Worm (Caenorhabditis elegans) whole organism, late embryonic: Measurements from ENCODE around the gene K11H12.10.

Experiments used
- C08G9.2 ChIP-seq: sonication (generic microtip); optimal IDR thresholded peaks from 2 replicates; lab custom pipeline; 2016; ENCODE audit warnings: mild to moderate bottlenecking, missing genetic modification characterization, moderate library complexity, missing compliant biosample characterization
- C38D4.7 ChIP-seq: fragments of 200-800 bp; sonication (Bioruptor generic); optimal IDR thresholded peaks from 2 replicates; lab custom pipeline; 2018; ENCODE audit warnings: mild to moderate bottlenecking, missing genetic modification characterization, moderate library complexity, missing compliant biosample characterization
- F13H6.1 ChIP-seq: sonication (generic microtip); optimal IDR thresholded peaks from 2 replicates; lab custom pipeline; 2016; ENCODE audit warnings: missing genetic modification characterization, missing compliant biosample characterization
- K02D7.2 ChIP-seq: sonication (generic microtip); optimal IDR thresholded peaks from 2 replicates; lab custom pipeline; 2017; ENCODE audit warnings: mild to moderate bottlenecking, missing genetic modification characterization, missing compliant biosample characterization
- ceh-19 ChIP-seq: fragments of 200-800 bp; sonication (Bioruptor generic); optimal IDR thresholded peaks from 2 replicates; lab custom pipeline; 2018; ENCODE audit warnings: mild to moderate bottlenecking, missing genetic modification characterization, missing compliant biosample characterization
- ceh-2 ChIP-seq: sonication (generic microtip); optimal IDR thresholded peaks from 2 replicates; lab custom pipeline; 2016; ENCODE audit warnings: missing genotype, missing genetic modification characterization, missing compliant biosample characterization
- ceh-22 ChIP-seq: sonication (generic microtip); optimal IDR thresholded peaks from 2 replicates; lab custom pipeline; 2017; ENCODE audit warnings: missing biosample characterization, missing genetic modification characterization
- ceh-30 ChIP-seq: fragments of 150-350 bp; optimal IDR thresholded peaks from 2 replicates; lab custom pipeline; 2014; ENCODE audit warnings: missing biosample characterization, missing genetic modification characterization
- ceh-31 ChIP-seq: sonication (generic microtip); optimal IDR thresholded peaks from 2 replicates; lab custom pipeline; 2016; ENCODE audit warnings: missing genetic modification characterization, missing compliant biosample characterization
- ceh-34 ChIP-seq: sonication (generic microtip); optimal IDR thresholded peaks from 2 replicates; lab custom pipeline; 2016; ENCODE audit warnings: mild to moderate bottlenecking, missing genetic modification characterization, missing compliant biosample characterization
- ceh-45 ChIP-seq: fragments of 200-800 bp; sonication (Bioruptor generic); IDR thresholded peaks from 2 replicates; pipeline ENCODE4 v1.3.6; 2022; ENCODE audit warnings: missing genetic modification reagents, missing genetic modification characterization, missing compliant biosample characterization
- ceh-48 ChIP-seq: sonication (generic microtip); optimal IDR thresholded peaks from 2 replicates; lab custom pipeline; 2016; ENCODE audit warnings: missing genetic modification characterization, inconsistent platforms, missing compliant biosample characterization
- ceh-6 ChIP-seq: fragments of 200-800 bp; sonication (Bioruptor generic); optimal IDR thresholded peaks from 2 replicates; lab custom pipeline; 2018; ENCODE audit warnings: mild to moderate bottlenecking, missing genetic modification characterization, missing compliant biosample characterization
- dmd-4 ChIP-seq: sonication (generic microtip); optimal IDR thresholded peaks from 2 replicates; lab custom pipeline; 2016; ENCODE audit warnings: borderline replicate concordance, missing genetic modification characterization, missing compliant biosample characterization
- dve-1 ChIP-seq: sonication (generic microtip); optimal IDR thresholded peaks from 2 replicates; lab custom pipeline; 2017; ENCODE audit warnings: antibody characterized with exemption, mild to moderate bottlenecking, missing genetic modification characterization, missing compliant biosample characterization
- elt-4 ChIP-seq: sonication (generic microtip); optimal IDR thresholded peaks from 2 replicates; lab custom pipeline; 2016; ENCODE audit warnings: missing genetic modification characterization, missing compliant biosample characterization
- ets-4 ChIP-seq: sonication (generic microtip); optimal IDR thresholded peaks from 2 replicates; lab custom pipeline; 2016; ENCODE audit warnings: missing genetic modification characterization, missing compliant biosample characterization
- eyg-1 ChIP-seq: sonication (generic microtip); optimal IDR thresholded peaks from 2 replicates; lab custom pipeline; 2016; ENCODE audit warnings: missing genotype, missing genetic modification characterization, missing compliant biosample characterization
- fkh-6 ChIP-seq: sonication (generic microtip); optimal IDR thresholded peaks from 2 replicates; lab custom pipeline; 2016; ENCODE audit warnings: missing genetic modification characterization, missing compliant biosample characterization
- hlh-13 ChIP-seq: fragments of 200-800 bp; sonication (Bioruptor generic); optimal IDR thresholded peaks from 2 replicates; lab custom pipeline; 2018; ENCODE audit warnings: mild to moderate bottlenecking, missing genetic modification characterization, missing compliant biosample characterization
- madf-2 ChIP-seq: sonication (generic microtip); optimal IDR thresholded peaks from 2 replicates; lab custom pipeline; 2017; ENCODE audit warnings: missing genetic modification characterization, missing compliant biosample characterization
- mec-3 ChIP-seq: sonication (generic microtip); optimal IDR thresholded peaks from 2 replicates; lab custom pipeline; 2016; ENCODE audit warnings: borderline replicate concordance, missing genetic modification characterization, missing compliant biosample characterization
- nfya-1 ChIP-seq: sonication (generic microtip); optimal IDR thresholded peaks from 2 replicates; lab custom pipeline; 2017; ENCODE audit warnings: missing genetic modification characterization, mild to moderate bottlenecking, missing compliant biosample characterization, antibody characterized with exemption, moderate library complexity
- npax-4 ChIP-seq: sonication (generic microtip); optimal IDR thresholded peaks from 2 replicates; lab custom pipeline; 2016; ENCODE audit warnings: missing genetic modification characterization, missing compliant biosample characterization
- pat-9 ChIP-seq: fragments of 200-800 bp; sonication (Bioruptor generic); optimal IDR thresholded peaks from 2 replicates; lab custom pipeline; 2018; ENCODE audit warnings: mild to moderate bottlenecking, missing genetic modification characterization, moderate library complexity, missing compliant biosample characterization
- pros-1 ChIP-seq: fragments of 150-350 bp; optimal IDR thresholded peaks from 2 replicates; lab custom pipeline; 2014; ENCODE audit warnings: missing biosample characterization, missing genetic modification reagents, missing genetic modification characterization
- sox-2 ChIP-seq: fragments of 200-800 bp; sonication (Bioruptor generic); IDR thresholded peaks from 2 replicates; pipeline ENCODE4 v1.3.6; 2022; ENCODE audit warnings: missing genetic modification reagents, missing genetic modification characterization, missing compliant biosample characterization
- syd-9 ChIP-seq: sonication (generic microtip); optimal IDR thresholded peaks from 2 replicates; lab custom pipeline; 2016; ENCODE audit warnings: mild to moderate bottlenecking, missing genetic modification characterization, moderate library complexity, missing compliant biosample characterization
- tbx-7 ChIP-seq: sonication (generic microtip); optimal IDR thresholded peaks from 2 replicates; lab custom pipeline; 2016; ENCODE audit warnings: missing genotype, missing genetic modification characterization, missing compliant biosample characterization
- unc-42 ChIP-seq: sonication (generic microtip); optimal IDR thresholded peaks from 2 replicates; lab custom pipeline; 2016; ENCODE audit warnings: missing genotype, missing genetic modification characterization, missing compliant biosample characterization
- unc-55 ChIP-seq: sonication (generic microtip); optimal IDR thresholded peaks from 2 replicates; lab custom pipeline; 2017; ENCODE audit warnings: missing biosample characterization, missing genetic modification reagents, missing genetic modification characterization
- unc-86 ChIP-seq: sonication (generic microtip); optimal IDR thresholded peaks from 2 replicates; lab custom pipeline; 2016; ENCODE audit warnings: missing genetic modification characterization, missing compliant biosample characterization
- zip-5 ChIP-seq: sonication (generic microtip); optimal IDR thresholded peaks from 2 replicates; lab custom pipeline; 2016; ENCODE audit warnings: missing genetic modification characterization, missing compliant biosample characterization

K11H12.10 gene

DNA sequence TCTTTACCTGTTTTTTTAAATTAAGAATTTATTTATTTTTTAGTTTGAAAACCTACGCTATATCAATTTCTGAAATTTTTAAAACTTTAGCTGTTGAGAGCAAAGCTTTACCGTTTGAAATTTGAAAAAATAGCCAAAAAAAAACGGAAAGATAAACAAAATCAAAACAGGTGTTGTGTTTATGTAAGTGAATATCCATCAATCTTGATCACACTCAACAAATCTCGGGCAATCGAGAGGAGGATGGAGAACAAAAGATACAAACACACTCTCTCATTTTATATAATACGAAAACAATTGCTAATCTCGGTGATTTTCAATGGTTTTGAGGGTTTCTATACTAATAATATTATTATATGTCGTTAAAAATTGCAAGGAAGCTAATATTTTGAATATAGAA, 14.3 kb upstream of the K11H12.10 start:
- TF ChIP-seq unc-55 (GFP tag; lab: Kevin White, UChicago) (peak; percentile 68), pat-9 (tag; lab: Kevin White, UChicago) (no peak)
- TF ChIP-seq, all 69 proteins: peak for 1

DNA sequence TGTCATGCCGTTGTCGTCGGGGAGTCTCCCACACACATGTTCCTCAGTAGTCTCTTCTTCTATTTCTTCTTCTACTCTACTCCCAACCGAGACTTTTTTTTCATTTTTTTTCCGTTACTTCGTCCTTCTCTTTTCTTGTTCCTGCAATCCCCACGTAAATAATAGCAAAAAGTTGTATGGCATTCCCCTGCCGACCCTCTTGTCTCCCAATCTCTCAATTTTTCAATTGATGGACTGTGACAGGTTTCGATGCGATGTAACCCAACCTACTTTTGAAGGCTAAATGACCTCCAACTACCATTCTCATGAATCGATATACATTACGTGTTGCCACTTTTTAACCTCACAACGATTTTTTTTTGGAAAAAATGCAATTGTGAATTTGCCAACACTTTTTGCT, 11.8 kb upstream of the K11H12.10 start:
- peak; percentile 41 for TF ChIP-seq unc-55 (GFP tag; lab: Kevin White, UChicago)
- no peak for TF ChIP-seq dve-1 (tag; lab: Kevin White, UChicago)
- no peak for TF ChIP-seq tbx-7 (tag; lab: Kevin White, UChicago)
- TF ChIP-seq, all 69 proteins: peak for 1

ce11 chrIV:665225-665624, 10.7 kb upstream of the K11H12.10 start, which contains the start of gene K11H12.7:
TSS of gene K11H12.7 (plus strand) at chrIV:665525.
- TF ChIP-seq nfya-1 (tag; lab: Kevin White, UChicago) (no peak), fkh-6 (tag; lab: Kevin White, UChicago) (no peak), C38D4.7 (GFP tag; lab: Kevin White, UChicago) (no peak), K02D7.2 (tag; lab: Kevin White, UChicago) (no peak), ceh-45 (no peak), pros-1 (tag; lab: Kevin White, UChicago) (no peak), sox-2 (GFP tag; lab: Robert Waterston, UW) (no peak), ets-4 (no peak), npax-4 (tag; lab: Kevin White, UChicago) (no peak), ceh-2 (tag; lab: Kevin White, UChicago) (no peak), C08G9.2 (tag; lab: Kevin White, UChicago) (no peak), ceh-22 (tag; lab: Kevin White, UChicago) (no peak), madf-2 (tag; lab: Kevin White, UChicago) (no peak), hlh-13 (GFP tag; lab: Kevin White, UChicago) (no peak), ceh-48 (tag; lab: Kevin White, UChicago) (no peak), unc-42 (tag; lab: Kevin White, UChicago) (no peak), elt-4 (tag; lab: Kevin White, UChicago) (no peak), zip-5 (tag; lab: Kevin White, UChicago) (no peak), mec-3 (tag; lab: Kevin White, UChicago) (no peak), syd-9 (tag; lab: Kevin White, UChicago) (no peak)
- TF ChIP-seq, all 69 proteins: peak for 0

- TF ChIP-seq C08G9.2 (tag; lab: Kevin White, UChicago): no peak
- no peak for TF ChIP-seq F13H6.1 (tag; lab: Kevin White, UChicago)
- TF ChIP-seq ceh-19 (GFP tag; lab: Kevin White, UChicago): no peak
- TF ChIP-seq dmd-4: no peak
- no peak for TF ChIP-seq eyg-1 (tag; lab: Kevin White, UChicago)
- no peak for TF ChIP-seq ceh-31 (tag; lab: Kevin White, UChicago)
- no peak for TF ChIP-seq unc-86 (tag; lab: Kevin White, UChicago)
- no peak for TF ChIP-seq ceh-30
- no peak for TF ChIP-seq ceh-6 (GFP tag; lab: Kevin White, UChicago)
- TF ChIP-seq hlh-13 (GFP tag; lab: Kevin White, UChicago): no peak
- TF ChIP-seq ceh-22 (tag; lab: Kevin White, UChicago): no peak
These were observed 8.9 kb upstream of the K11H12.10 start, which contains the start of gene K11H12.6 for ce11 chrIV:666991-667390. TSS of gene K11H12.6 (plus strand) at chrIV:667291.

ce11 chrIV:670455-670854, 5.4 kb upstream of the K11H12.10 start, which contains the start of gene K11H12.11:
TSS of gene K11H12.11 (minus strand) at chrIV:670555.
- no peak for TF ChIP-seq ceh-34 (tag; lab: Kevin White, UChicago)
